Fruit fly (Drosophila melanogaster) whole organism, larva: ENCODE data around the gene CNMa.

Experiments used
- noc ChIP-seq: fragments of 200-800 bp; sonication (Bioruptor generic); optimal IDR thresholded peaks from 3 replicates; lab custom pipeline; 2019; ENCODE audit warnings: missing biosample characterization, mild to moderate bottlenecking, missing genetic modification characterization, moderate library complexity

The CNMa gene

DNA sequence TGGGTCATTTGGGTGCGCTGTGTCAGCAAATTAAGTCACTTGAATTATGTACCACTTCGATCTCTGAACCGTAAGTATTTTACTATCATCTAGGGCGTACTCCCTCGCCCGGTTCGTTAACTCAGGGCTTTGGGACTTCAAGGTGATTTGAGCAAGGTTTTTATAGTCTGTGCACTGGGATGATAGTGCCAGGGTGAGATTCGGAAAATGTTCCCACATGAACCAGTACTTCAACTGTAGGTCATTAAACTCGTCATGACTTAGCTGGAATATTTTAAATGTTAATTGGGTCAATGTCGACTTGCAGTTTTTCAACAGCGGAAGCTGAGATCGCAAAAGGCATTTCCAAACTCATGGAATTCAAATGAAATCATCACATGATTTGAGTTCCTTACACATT, at the start of gene CNMa:
TSS of gene CNMa (minus strand) at position 101 of the 400 bp plus-strand sequence.
- TF ChIP-seq noc: no peak

DNA sequence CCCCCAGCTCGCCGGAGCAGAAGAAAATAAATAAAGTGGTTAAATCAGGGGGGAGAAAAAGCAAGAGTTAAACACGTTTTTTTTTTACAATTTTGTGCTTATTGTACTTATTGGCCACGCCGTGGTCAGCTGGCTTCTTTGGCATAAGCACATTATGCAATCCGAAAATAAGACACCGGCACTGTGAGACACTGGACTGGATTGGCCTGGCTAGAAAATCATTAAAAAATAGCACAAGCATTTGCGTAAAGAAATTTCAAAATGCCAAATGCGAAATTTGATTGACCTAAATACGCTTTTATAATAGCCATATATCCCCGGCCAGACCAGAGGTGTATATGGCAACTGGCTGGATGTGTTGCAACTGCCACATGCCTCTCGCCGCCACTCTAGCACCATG, 49.0 kb upstream of the CNMa start:
- no peak for TF ChIP-seq noc

DNA sequence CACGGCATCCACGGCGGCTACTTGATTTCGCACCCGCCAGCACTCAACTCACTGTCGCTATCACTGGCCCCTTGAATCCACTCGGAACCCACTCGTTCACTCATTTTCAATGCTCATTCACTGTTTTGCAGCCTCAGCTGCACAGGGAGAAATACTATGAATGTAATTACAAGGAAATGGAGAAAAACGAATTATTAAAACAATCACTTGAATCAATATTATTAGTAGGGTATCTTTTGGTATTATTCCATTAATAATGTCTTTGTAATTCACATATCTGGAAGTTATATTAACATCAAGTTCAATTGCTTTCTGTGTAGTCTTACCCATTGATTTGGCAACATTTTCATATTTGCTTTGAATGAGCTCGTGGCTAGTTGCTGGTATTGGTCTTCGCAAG, 45.2 kb upstream of the CNMa start:
- no peak for TF ChIP-seq noc

DNA sequence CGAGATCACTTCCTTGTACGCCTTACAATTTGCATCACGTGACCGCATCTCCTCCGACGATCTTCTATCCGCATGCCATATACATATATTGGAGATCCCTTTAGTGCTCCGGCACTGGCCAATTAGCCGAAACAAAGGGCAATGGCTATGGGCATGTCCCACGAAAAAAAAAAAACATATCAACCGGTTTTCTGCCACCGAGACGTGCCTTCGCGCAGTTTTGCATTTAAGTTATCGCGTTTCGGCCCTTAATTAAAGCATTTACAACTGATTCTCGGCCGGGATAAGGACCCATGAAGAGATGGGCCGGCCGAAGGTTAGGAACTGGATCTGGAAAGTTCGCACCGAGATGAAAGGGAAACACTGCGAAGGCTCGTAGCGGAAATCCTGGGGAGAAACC, 44.2 kb upstream of the CNMa start:
- TF ChIP-seq noc: no peak

DNA sequence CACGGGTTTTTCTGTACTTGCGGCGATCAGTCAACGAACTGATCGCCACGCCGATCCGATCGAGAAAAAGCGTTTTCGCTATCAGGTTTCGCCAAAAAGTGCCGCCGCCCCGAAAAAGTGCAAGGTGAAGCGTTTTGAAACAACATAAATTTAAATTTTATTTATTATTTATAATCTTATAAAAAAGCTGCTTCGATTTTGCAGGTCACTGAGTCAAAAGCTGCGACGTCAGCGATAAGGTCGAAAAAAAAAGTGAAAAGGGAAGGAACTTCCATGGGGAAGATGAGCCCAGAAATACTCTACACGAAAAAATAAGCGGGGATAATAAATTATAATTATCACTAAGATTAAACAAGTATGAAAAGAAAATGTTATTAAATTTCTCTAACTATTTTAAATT, 42.3 kb upstream of the CNMa start:
- no peak for TF ChIP-seq noc

DNA sequence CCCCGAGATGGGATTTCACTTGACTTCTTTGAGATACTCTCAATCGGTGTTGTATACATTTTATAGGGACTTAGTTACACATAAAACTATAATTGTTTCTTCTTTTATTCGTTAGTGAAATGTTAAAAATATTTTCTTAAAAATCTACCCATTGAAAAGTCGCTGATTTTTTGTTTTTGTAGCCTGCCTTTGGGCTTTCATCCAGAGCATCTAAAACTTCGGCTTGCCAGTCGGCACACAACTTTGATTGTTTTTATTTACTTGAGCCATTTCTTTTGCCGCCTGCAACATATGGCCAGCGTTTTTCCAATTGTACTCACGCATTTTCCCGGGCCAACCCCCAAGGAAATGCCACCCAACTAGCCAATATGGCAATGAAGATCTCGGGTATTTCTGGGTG, 36.5 kb upstream of the CNMa start:
- TF ChIP-seq noc: no peak

DNA sequence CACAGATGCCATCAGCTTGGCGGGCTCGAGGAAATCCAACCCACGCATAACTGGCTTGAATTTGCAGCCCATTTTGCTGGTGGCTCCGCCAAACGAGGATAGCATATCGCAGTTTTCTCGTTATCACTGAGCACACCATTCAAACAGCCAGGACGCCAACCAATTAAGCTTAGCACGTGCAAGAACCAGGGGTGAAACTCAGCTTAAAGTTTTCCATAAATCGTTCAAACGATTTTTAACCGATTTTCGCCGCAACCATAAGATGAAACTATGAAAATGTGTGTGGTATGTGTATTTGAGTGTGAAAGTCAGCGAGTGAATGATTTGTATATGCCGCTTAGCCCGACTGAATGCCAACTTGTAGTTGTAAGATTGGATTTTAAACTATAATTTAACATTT, 35.5 kb upstream of the CNMa start:
- no peak for TF ChIP-seq noc

DNA sequence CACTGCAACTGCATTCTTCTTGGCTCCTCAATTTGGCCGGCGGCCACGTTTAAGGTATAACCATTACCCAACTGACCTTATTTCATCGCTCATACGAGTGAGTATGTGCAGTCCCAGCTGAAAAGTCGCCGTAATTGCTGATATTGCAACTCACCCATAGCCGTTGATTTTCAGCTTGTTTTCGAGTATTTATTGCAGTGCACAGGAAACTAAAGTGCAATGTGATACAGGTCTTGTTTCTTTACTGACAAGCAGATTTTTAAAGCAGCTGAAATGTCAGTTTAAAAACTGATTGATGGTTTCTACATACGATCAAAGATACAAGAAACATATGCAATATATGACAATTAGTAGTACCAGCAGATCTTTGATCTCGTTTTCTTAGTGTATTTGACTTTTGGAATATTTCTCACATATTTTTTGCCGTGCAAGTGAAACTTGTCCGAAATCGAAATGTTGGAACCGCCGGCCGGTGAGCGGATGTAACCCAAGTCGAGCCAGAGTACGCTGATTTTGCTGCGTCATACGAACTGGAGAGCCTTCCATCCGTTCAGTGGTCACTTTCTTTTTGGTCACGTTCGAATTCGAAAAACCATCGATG, 32.6 kb upstream of the CNMa start:
- no peak for TF ChIP-seq noc

DNA sequence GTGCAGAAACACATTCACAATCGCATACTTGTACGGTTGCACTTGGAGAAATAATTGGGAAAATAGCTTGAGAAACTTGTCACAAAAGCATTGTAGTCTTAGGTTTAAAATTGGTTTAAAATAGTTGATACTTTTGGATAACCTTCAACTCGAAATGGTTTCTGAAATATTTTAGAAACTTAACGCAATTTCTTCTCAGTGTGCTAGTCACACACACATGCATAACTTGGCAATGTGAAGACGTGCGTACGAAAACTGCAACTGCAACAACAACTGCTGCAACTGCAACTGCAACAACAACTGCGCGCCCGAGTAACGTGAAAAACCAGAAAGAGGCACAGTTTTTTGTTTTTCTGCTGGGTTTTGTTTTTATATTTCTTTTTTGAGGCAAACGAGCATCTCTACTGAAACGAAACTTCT, 30.7 kb upstream of the CNMa start:
- no peak for TF ChIP-seq noc

DNA sequence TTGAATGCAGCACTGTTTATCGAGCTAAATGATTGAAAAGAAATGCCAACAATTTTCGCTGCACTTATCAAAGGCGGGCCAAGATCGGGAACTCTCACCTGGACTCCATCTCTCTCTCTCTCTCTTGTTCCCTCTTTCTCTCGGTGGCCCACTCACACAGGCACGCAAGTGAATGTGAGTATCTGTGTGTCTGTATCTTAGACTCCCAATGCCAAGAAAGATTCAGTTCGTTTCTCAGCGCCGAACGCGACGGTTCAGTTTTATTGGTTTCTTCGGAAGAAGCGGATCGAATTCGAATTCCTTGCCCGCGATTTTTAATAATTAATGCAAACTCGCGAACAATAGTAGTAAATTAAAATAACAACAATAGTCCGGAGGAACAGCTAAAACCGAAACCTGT, 30.0 kb upstream of the CNMa start, which contains the start of gene Tmhs:
TSS of gene Tmhs (plus strand) at position 222 of the 400 bp plus-strand sequence.
- TF ChIP-seq noc: no peak

DNA sequence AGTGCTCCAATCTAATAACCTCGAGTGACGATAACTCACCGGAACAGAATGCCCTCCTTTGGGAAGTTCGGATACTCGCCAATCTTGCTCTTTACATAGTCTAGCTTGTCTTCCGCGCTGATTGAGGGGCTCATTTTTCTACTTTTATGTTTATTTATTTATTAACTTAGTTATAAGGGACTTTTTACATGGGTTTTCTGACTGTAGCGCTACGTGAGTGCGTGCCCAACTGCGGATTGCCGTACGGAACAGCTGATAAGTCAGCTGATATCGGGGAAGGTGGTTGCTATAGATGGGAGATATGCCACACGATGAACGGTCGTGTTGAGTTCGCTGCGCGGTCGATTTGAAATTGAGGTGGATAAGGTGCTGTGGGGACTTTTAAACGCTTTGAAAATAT, 29.3 kb upstream of the CNMa start, which contains the start of gene Aprt:
TSS of gene Aprt (minus strand) at position 368 of the 400 bp plus-strand sequence.
- TF ChIP-seq noc: peak; percentile 72

DNA sequence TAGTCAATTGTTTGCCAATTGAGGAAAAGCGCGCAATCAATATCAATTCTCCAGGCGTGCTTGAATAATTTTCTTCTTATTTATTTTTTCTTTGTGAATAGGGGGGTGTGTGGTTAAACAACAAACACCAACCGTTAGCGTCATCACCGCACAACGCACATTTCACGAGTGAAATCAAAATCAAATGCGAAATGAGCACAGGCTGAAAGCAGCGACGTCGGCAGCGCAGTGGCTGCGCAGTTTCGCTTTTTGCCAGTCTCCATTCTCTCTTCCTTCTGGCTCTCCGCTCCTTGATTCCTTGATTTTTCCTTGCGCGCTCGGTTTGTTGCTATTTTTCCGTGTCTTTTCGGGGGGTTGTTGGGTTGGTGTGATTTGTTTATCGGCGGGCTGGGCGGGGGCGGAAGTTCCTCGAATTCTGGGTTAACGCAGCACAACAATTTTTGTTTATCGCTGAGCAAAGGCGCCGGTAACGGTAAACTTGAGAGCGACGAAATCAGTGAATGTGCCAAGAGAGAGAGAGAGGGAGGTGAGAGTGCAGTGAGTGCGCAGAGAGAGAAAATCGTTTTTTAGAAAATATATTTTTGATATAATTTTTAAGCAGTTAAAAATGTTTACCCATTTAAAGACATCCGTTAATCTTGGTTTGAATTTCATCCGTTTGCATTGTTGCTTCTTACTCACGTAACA, 27.6 kb upstream of the CNMa start, which contains the start of gene CG13937:
TSS of gene CG13937 (minus strand) at position 174 of the 687 bp plus-strand sequence.
- TF ChIP-seq noc: no peak

DNA sequence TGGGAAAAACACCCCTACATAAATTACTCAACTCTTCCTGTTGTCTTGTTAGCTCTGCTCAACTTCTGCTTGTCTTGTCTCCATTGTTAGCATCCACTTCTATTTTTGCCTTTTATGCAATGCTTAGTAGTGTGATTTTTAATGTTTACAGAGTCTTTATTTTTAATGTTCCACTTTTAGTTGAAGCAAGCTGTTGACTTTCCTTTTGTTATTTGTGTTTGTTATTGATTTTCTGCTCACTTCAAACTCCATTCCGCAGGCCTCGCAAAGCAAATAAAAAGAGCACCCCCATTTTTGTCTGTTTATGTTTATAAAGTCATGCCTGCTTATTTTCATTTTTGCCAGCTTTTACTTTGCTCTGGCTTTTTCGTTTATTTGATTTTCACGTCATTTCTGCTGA, 26.5 kb upstream of the CNMa start:
- TF ChIP-seq noc: peak; percentile 16

DNA sequence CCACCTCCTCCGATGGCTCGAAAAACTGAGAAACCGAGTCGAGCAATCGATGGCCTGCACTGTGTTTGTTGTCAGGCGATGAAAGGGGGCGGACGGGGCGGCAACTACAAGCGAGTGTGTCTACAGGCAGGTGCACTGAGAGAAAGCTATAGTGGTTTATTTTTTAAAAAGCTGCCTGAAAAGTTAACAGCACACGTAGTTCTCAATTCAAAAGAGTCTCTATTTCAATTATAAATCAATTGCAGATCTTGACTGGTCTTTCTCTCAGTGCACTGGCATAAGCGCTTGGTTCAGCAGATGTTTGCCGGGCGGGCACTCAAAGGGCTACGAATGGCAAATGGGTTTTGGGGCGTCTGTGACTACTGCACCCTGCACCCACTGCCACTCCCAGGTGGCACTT, 25.3 kb upstream of the CNMa start:
- TF ChIP-seq noc: no peak

DNA sequence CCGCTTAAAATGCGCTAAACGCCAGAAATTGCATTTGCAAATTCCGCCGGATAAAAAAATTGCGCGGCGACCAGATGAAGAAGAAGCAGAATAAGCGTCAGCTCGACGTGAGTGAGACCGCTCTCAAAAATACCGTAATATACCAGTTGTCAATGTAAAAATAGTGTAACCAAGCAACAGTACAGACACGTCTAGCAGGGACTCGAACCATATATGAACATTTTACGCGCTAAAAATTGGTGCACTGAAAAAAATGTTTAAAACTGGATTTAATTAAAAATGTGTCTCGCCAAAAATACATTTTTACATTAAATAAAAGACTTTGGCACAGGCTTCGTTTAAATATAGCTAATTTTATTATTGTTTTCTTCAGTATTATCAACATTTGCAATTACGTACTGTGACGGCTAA, 20.8 kb upstream of the CNMa start, which contains the start of gene dre4:
TSS of gene dre4 (minus strand) at position 98 of the 411 bp plus-strand sequence.
- peak; percentile 21 for TF ChIP-seq noc

DNA sequence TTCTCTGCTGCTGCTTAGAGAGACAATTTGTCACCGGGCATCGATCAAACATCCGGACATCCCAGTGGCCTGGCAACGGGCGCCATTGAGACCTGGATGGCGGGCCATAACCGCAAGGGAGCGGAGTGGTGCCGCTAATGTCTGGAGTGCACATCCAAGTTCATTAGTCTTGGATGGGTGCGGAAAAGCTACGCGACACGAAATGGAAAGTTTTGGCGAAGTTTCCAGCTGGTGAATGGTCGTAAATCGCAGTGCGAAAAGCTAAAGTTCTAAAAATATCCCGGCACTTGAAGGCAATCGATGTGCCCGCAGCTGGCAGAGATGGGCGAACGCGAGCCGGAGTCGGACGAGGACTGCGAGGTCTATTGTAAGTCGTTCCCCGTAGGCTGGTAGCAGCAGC, 14.3 kb upstream of the CNMa start, which contains the start of gene CG13924:
TSS of gene CG13924 (plus strand) at position 301 of the 400 bp plus-strand sequence.
- no peak for TF ChIP-seq noc

DNA sequence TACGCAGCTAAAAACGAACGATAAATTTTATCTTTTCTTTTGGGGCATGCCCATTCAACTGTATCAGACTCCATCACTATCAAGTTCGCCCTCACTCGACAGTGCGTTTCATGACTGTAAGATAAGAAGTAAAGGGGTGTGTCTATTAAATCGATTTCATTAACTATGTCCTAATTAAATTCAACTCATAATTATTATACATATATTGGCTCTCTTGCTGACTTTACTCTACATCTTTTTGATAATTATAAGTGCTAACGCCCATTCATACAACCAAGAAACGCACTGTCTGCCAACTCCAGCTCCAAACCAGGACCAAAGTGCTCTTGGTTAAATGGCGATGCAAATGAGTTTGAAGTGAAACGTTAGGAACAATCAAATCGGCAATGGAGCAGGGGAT, 13.4 kb upstream of the CNMa start:
- TF ChIP-seq noc: no peak
